Worm (Caenorhabditis elegans): ENCODE measurements around the gene irld-20.

DNA sequence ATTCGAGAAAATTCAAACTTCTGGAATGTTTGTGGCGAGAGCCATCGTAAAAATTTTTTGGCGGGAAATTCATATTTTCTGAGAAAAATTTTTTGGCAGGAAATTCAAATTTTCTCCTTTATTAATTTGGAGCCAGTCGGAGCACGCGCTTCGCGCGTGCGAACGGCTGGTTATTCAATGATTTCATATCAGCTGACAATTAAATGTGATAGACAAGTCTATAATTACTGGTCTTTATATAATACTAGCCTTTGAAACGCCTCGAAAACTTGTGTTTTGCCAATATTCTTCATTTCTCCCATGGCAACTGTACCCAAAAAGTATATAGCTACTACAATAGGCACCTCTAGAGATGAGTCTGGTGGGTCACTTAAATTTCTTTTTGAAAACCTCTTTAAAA lies 4.1 kb downstream of the irld-20 start, which contains the start of gene srw-10:
- TF ChIP-seq fos-1 (tag; optimal IDR thresholded peaks at IDR 0.05) (no peak), mml-1 (tag; optimal IDR thresholded peaks at IDR 0.05) (no peak), skn-1 (tag; optimal IDR thresholded peaks at IDR 0.05) (no peak), ceh-82 (tag; optimal IDR thresholded peaks at IDR 0.05) (no peak), ztf-11 (tag; optimal IDR thresholded peaks at IDR 0.05) (no peak), snpc-4 (tag; optimal IDR thresholded peaks at IDR 0.05) (no peak), pha-4 (tag; optimal IDR thresholded peaks at IDR 0.05) (no peak)

Data from whole organism, L3 larva.